Worm (Caenorhabditis elegans): ENCODE results near the gene scl-18.

Gene scl-18

ce11 chrIV:11718653-11719052 lies 35.6 kb downstream of the scl-18 start:
- TF ChIP-seq hif-1 (tag; optimal IDR thresholded peaks at IDR 0.05) (no peak), dmd-6 (GFP tag; IDR thresholded peaks at IDR 0.05) (0 out of 2 replicates have a peak, but pooled peaks have one; percentile 10), vab-7 (GFP tag; IDR thresholded peaks at IDR 0.05) (no peak), ceh-62 (tag; optimal IDR thresholded peaks at IDR 0.05) (no peak), unc-62 (GFP tag; optimal IDR thresholded peaks at IDR 0.05 in 1 of 2) (peak in 1 of 2 experiments; percentile 51), unc-62 (tag; optimal IDR thresholded peaks at IDR 0.05) (no peak), madf-9 (GFP tag; conservative IDR thresholded peaks at IDR 0.05) (no peak), dmd-9 (GFP tag; IDR thresholded peaks at IDR 0.05) (no peak)

- TF ChIP-seq mxl-2 (GFP tag; conservative IDR thresholded peaks at IDR 0.05) (no peak), lsy-2 (tag; optimal IDR thresholded peaks at IDR 0.05) (peak in 1 of 2 experiments; percentile 8), ces-1 (GFP tag; optimal IDR thresholded peaks at IDR 0.05) (peak; percentile 23), hmg-1.1 (GFP tag; IDR thresholded peaks at IDR 0.05) (no peak), dve-1 (tag; optimal IDR thresholded peaks at IDR 0.05; ENCODE audit: insufficient read depth) (no peak), zip-11 (GFP tag; IDR thresholded peaks at IDR 0.05) (no peak), dmd-8 (GFP tag; IDR thresholded peaks at IDR 0.05) (no peak)
Measured at ce11 chrIV:11717094-11717876, 36.9 kb downstream of the scl-18 start.

- no peak for TF ChIP-seq ceh-20 (GFP tag; IDR thresholded peaks at IDR 0.05)
- TF ChIP-seq nhr-11 (tag; optimal IDR thresholded peaks at IDR 0.05) = peak; percentile 18
Measured at ce11 chrIV:11716414-11716813, 37.8 kb downstream of the scl-18 start.

ce11 chrIV:11714739-11715138 lies 39.5 kb downstream of the scl-18 start, which contains the start of gene magi-1:
TSS of gene magi-1 (plus strand) at chrIV:11715039.
- TF ChIP-seq T26A8.4 (GFP tag; IDR thresholded peaks at IDR 0.05) (no peak), zag-1 (tag; optimal IDR thresholded peaks at IDR 0.05) (no peak), mdt-29 (GFP tag; IDR thresholded peaks at IDR 0.05) (no peak), vab-7 (GFP tag; IDR thresholded peaks at IDR 0.05) (no peak), ceh-82 (tag; optimal IDR thresholded peaks at IDR 0.05) (no peak), lsy-2 (tag; optimal IDR thresholded peaks at IDR 0.05) (no peak), lin-13 (GFP tag; optimal IDR thresholded peaks at IDR 0.05) (no peak), egl-43 (GFP tag; IDR thresholded peaks at IDR 0.05) (no peak), unc-130 (GFP tag; optimal IDR thresholded peaks at IDR 0.05) (no peak), daf-19 (GFP tag; conservative IDR thresholded peaks at IDR 0.05) (no peak), nhr-10 (tag; optimal IDR thresholded peaks at IDR 0.05) (no peak), aha-1 (tag) (no peak), daf-16 (GFP tag; optimal IDR thresholded peaks at IDR 0.05) (no peak), daf-16 (tag; optimal IDR thresholded peaks at IDR 0.05) (no peak), nhr-41 (GFP tag; IDR thresholded peaks at IDR 0.05) (no peak), aly-2 (tag; optimal IDR thresholded peaks at IDR 0.05) (no peak)

- no peak for TF ChIP-seq zag-1 (tag; optimal IDR thresholded peaks at IDR 0.05)
- no peak for TF ChIP-seq dmd-8 (GFP tag; IDR thresholded peaks at IDR 0.05)
- no peak for TF ChIP-seq zip-11 (GFP tag; IDR thresholded peaks at IDR 0.05)
- no peak for TF ChIP-seq F44E2.7 (GFP tag; IDR thresholded peaks at IDR 0.05)
- TF ChIP-seq mep-1 (tag; optimal IDR thresholded peaks at IDR 0.05) = no peak
- TF ChIP-seq Y48G9A.11 (GFP tag; IDR thresholded peaks at IDR 0.05) = no peak
Measured at ce11 chrIV:11713289-11713688, 40.9 kb downstream of the scl-18 start.

Measured in whole organism, L4 larva.